Fruit fly (Drosophila melanogaster) whole organism, embryonic: Measurements from ENCODE around the gene RpS7.
A peak's percentile ranks its signal among the peaks of the same experiment; 100 is the strongest.

Experiments
- Antp ChIP-seq: fragments of 200-800 bp; sonication (Bioruptor generic); optimal IDR thresholded peaks from 3 replicates; lab custom pipeline; 2016; ENCODE audit warnings: missing biosample characterization, missing genetic modification characterization
- Blimp-1 ChIP-seq: fragments of 200-800 bp; sonication (Bioruptor generic); optimal IDR thresholded peaks from 3 replicates; lab custom pipeline; 2018; ENCODE audit warnings: missing biosample characterization, missing genetic modification characterization, mild to moderate bottlenecking, moderate library complexity, missing genetic modification reagents
- CG10267 ChIP-seq: fragments of 200-800 bp; sonication (Bioruptor generic); optimal IDR thresholded peaks from 2 replicates; lab custom pipeline; 2018; ENCODE audit warnings: missing biosample characterization, mild to moderate bottlenecking, missing genetic modification characterization, moderate library complexity
- CG10366 ChIP-seq: fragments of 200-800 bp; sonication (Bioruptor generic); IDR thresholded peaks from 2 replicates; pipeline ENCODE4 v1.3.6; 2022; ENCODE audit warnings: missing biosample characterization, missing genetic modification characterization
- CG11504 ChIP-seq: fragments of 200-800 bp; sonication (Bioruptor generic); optimal IDR thresholded peaks from 3 replicates; lab custom pipeline; 2019; ENCODE audit warnings: missing biosample characterization, mild to moderate bottlenecking, missing genetic modification characterization, moderate library complexity
- CG13424 ChIP-seq: fragments of 200-800 bp; sonication (Bioruptor generic); optimal IDR thresholded peaks from 2 replicates; lab custom pipeline; 2019; ENCODE audit warnings: missing biosample characterization, mild to moderate bottlenecking, missing genetic modification characterization, moderate library complexity
- CG1602 ChIP-seq: fragments of 200-800 bp; sonication (Bioruptor generic); optimal IDR thresholded peaks from 3 replicates; lab custom pipeline; 2016; ENCODE audit warnings: missing biosample characterization, missing genetic modification characterization
- CG18262 ChIP-seq: fragments of 200-800 bp; optimal IDR thresholded peaks from 3 replicates; lab custom pipeline; 2019; ENCODE audit warnings: missing biosample characterization, mild to moderate bottlenecking, missing genetic modification characterization, moderate library complexity
- CG2116 ChIP-seq: fragments of 200-800 bp; sonication (Bioruptor generic); optimal IDR thresholded peaks from 3 replicates; lab custom pipeline; 2018; ENCODE audit warnings: missing biosample characterization, mild to moderate bottlenecking, missing genetic modification characterization
- CG31441 ChIP-seq: fragments of 200-800 bp; sonication (Bioruptor generic); IDR thresholded peaks from 2 replicates; pipeline ENCODE4 v1.3.6; 2022; ENCODE audit warnings: missing biosample characterization, missing genetic modification characterization
- CG34422 ChIP-seq: fragments of 200-800 bp; sonication (Bioruptor generic); IDR thresholded peaks from 3 replicates; pipeline ENCODE4 v1.3.6; 2022; ENCODE audit warnings: missing biosample characterization, missing genetic modification characterization
- CG4707 ChIP-seq: fragments of 200-800 bp; sonication (Bioruptor generic); optimal IDR thresholded peaks from 2 replicates; lab custom pipeline; 2018; ENCODE audit warnings: missing biosample characterization, mild to moderate bottlenecking, missing genetic modification characterization, moderate library complexity
- CG6254 ChIP-seq: fragments of 200-800 bp; sonication (Bioruptor generic); optimal IDR thresholded peaks from 3 replicates; lab custom pipeline; 2017; ENCODE audit warnings: mild to moderate bottlenecking, missing biosample characterization, missing genetic modification reagents, missing genetic modification characterization
- CG6689 ChIP-seq: fragments of 200-800 bp; sonication (Bioruptor generic); IDR thresholded peaks from 2 replicates; pipeline ENCODE4 v1.3.6; 2022; ENCODE audit warnings: missing biosample characterization, missing genetic modification characterization
- CG7556 ChIP-seq: fragments of 200-800 bp; sonication (Bioruptor generic); optimal IDR thresholded peaks from 2 replicates; lab custom pipeline; 2017; ENCODE audit warnings: missing biosample characterization, mild to moderate bottlenecking, missing genetic modification characterization
- CG8478 ChIP-seq: fragments of >200 bp; optimal IDR thresholded peaks from 2 replicates; lab custom pipeline; 2018
- E2f1 ChIP-seq: fragments of 200-800 bp; sonication (Bioruptor generic); IDR thresholded peaks from 2 replicates; pipeline ENCODE4 v1.3.6; 2022; ENCODE audit warnings: missing biosample characterization, missing genetic modification characterization
- Elba2 ChIP-seq: fragments of 200-800 bp; sonication (Bioruptor generic); optimal IDR thresholded peaks from 3 replicates; lab custom pipeline; 2016; ENCODE audit warnings: missing biosample characterization, missing genetic modification characterization
- Ets65A ChIP-seq: fragments of 200-800 bp; sonication (Bioruptor generic); peaks from one replicate; lab custom pipeline; 2016; ENCODE audit warnings: missing biosample characterization, missing genetic modification characterization
- H2.0 ChIP-seq: fragments of 200-800 bp; sonication (Bioruptor generic); IDR thresholded peaks from 2 replicates; pipeline ENCODE4 v1.3.6; 2022; ENCODE audit warnings: missing biosample characterization, missing genetic modification characterization
- Hr51 ChIP-seq, 2 experiments: fragments of 200-800 bp; sonication (Bioruptor generic); optimal IDR thresholded peaks; 2 replicates in 1 of 2; 3 replicates in 1 of 2; lab custom pipeline; 2016 to 2018; ENCODE audit warnings: missing biosample characterization in 2 of 2, missing genetic modification characterization in 2 of 2, mild to moderate bottlenecking in 1 of 2, moderate library complexity in 1 of 2
- Hr78 ChIP-seq, 2 experiments: fragments of 200-800 bp in 1 of 2; fragments of >200 bp in 1 of 2; sonication (Bioruptor generic) in 1 of 2; optimal IDR thresholded peaks; 2 replicates each; lab custom pipeline; 2017 to 2019; ENCODE audit warnings: missing biosample characterization in 2 of 2, missing genetic modification characterization in 2 of 2, mild to moderate bottlenecking in 1 of 2, moderate library complexity in 1 of 2
- Hsf ChIP-seq: fragments of 200-800 bp; sonication (Bioruptor generic); optimal IDR thresholded peaks from 3 replicates; lab custom pipeline; 2016; ENCODE audit warnings: missing biosample characterization, missing genetic modification characterization
- MBD-R2 ChIP-seq: fragments of 200-800 bp; sonication (Bioruptor generic); IDR thresholded peaks from 2 replicates; pipeline ENCODE4 v1.3.6; 2022; ENCODE audit warnings: missing biosample characterization, missing genetic modification characterization
- PHDP ChIP-seq: fragments of 200-800 bp; sonication (Bioruptor generic); optimal IDR thresholded peaks from 3 replicates; lab custom pipeline; 2018; ENCODE audit warnings: missing biosample characterization, mild to moderate bottlenecking, missing genetic modification characterization, moderate library complexity
- Sox100B ChIP-seq: fragments of 200-800 bp; sonication (Bioruptor generic); optimal IDR thresholded peaks from 3 replicates; lab custom pipeline; 2018; ENCODE audit warnings: missing biosample characterization, mild to moderate bottlenecking, missing genetic modification characterization
- Usf ChIP-seq: fragments of 200-800 bp; sonication (Bioruptor generic); optimal IDR thresholded peaks from 2 replicates; lab custom pipeline; 2017; ENCODE audit warnings: missing genotype, missing biosample characterization, missing genetic modification characterization
- Vsx1 ChIP-seq: fragments of 200-800 bp; sonication (Bioruptor generic); optimal IDR thresholded peaks from 2 replicates; lab custom pipeline; 2017; ENCODE audit warnings: missing biosample characterization, mild to moderate bottlenecking, missing genetic modification characterization, missing genetic modification reagents
- az2 ChIP-seq: fragments of 200-800 bp; sonication (Bioruptor generic); optimal IDR thresholded peaks from 3 replicates; lab custom pipeline; 2016; ENCODE audit warnings: missing biosample characterization, missing genetic modification characterization
- bab2 ChIP-seq: fragments of 200-800 bp; sonication (Bioruptor generic); optimal IDR thresholded peaks from 2 replicates; lab custom pipeline; 2016; ENCODE audit warnings: missing biosample characterization, missing genetic modification characterization
- bowl ChIP-seq: fragments of 200-800 bp; sonication (Bioruptor generic); IDR thresholded peaks from 2 replicates; pipeline ENCODE4 v1.3.6; 2022; ENCODE audit warnings: missing biosample characterization, missing genetic modification characterization
- bsh ChIP-seq, 2 experiments: fragments of 200-800 bp; sonication (Bioruptor generic); optimal IDR thresholded peaks; 2 replicates each; lab custom pipeline; 2017 to 2018; ENCODE audit warnings: mild to moderate bottlenecking in 2 of 2, missing biosample characterization in 2 of 2, missing genetic modification characterization in 2 of 2, moderate library complexity in 1 of 2
- dmrt99B ChIP-seq: fragments of 200-800 bp; sonication (Bioruptor generic); optimal IDR thresholded peaks from 2 replicates; lab custom pipeline; 2018; ENCODE audit warnings: missing biosample characterization, mild to moderate bottlenecking, missing genetic modification characterization, moderate library complexity
- dpn ChIP-seq, 2 experiments: fragments of 200-800 bp; sonication (Bioruptor generic); optimal IDR thresholded peaks; 3 replicates each; lab custom pipeline; 2016; ENCODE audit warnings: missing biosample characterization in 2 of 2, missing genetic modification characterization in 2 of 2
- fd102C ChIP-seq: fragments of 200-800 bp; sonication (Bioruptor generic); optimal IDR thresholded peaks from 2 replicates; lab custom pipeline; 2018; ENCODE audit warnings: missing biosample characterization, mild to moderate bottlenecking, missing genetic modification characterization, moderate library complexity
- gsb-n ChIP-seq: fragments of 200-800 bp; sonication (Bioruptor generic); optimal IDR thresholded peaks from 3 replicates; lab custom pipeline; 2018; ENCODE audit warnings: missing biosample characterization, mild to moderate bottlenecking, missing genetic modification characterization
- mam ChIP-seq: fragments of 200-800 bp; sonication (Bioruptor generic); optimal IDR thresholded peaks from 3 replicates; lab custom pipeline; 2016; ENCODE audit warnings: missing biosample characterization, missing genetic modification characterization
- pfk ChIP-seq: fragments of 200-800 bp; sonication (Bioruptor generic); optimal IDR thresholded peaks from 2 replicates; lab custom pipeline; 2018; ENCODE audit warnings: missing biosample characterization, mild to moderate bottlenecking, missing genetic modification characterization, moderate library complexity
- phol ChIP-seq: fragments of 200-800 bp; sonication (Bioruptor generic); optimal IDR thresholded peaks from 3 replicates; lab custom pipeline; 2018; ENCODE audit warnings: missing biosample characterization, mild to moderate bottlenecking, missing genetic modification characterization, moderate library complexity
- pnt ChIP-seq: fragments of 200-800 bp; sonication (Bioruptor generic); optimal IDR thresholded peaks from 3 replicates; lab custom pipeline; 2016; ENCODE audit warnings: missing biosample characterization, missing genetic modification characterization
- prd ChIP-seq, 3 experiments: fragments of >200 bp in 2 of 3; fragments of 200-800 bp in 1 of 3; sonication (Bioruptor generic) in 1 of 3; optimal IDR thresholded peaks in 2 of 3; IDR thresholded peaks in 1 of 3; 2 replicates in 2 of 3; 3 replicates in 1 of 3; pipeline versions ENCODE4 v1.3.6 to Lab custom; 2017 to 2022; ENCODE audit warnings: missing biosample characterization in 1 of 3, missing genetic modification characterization in 1 of 3
- psq ChIP-seq: fragments of 200-800 bp; sonication (Bioruptor generic); optimal IDR thresholded peaks from 2 replicates; lab custom pipeline; 2017; ENCODE audit warnings: missing biosample characterization, missing genetic modification characterization
- sens ChIP-seq: fragments of 200-800 bp; sonication (Bioruptor generic); peaks from one replicate; lab custom pipeline; 2016; ENCODE audit warnings: missing biosample characterization, missing genetic modification characterization
- so ChIP-seq: fragments of 200-800 bp; sonication (Bioruptor generic); IDR thresholded peaks from 3 replicates; pipeline ENCODE4 v1.3.6; 2022; ENCODE audit warnings: missing biosample characterization, missing genetic modification characterization
- sob ChIP-seq: fragments of 200-800 bp; sonication (Bioruptor generic); IDR thresholded peaks from 2 replicates; pipeline ENCODE4 v1.3.6; 2022; ENCODE audit warnings: missing biosample characterization, missing genetic modification characterization
- ssp ChIP-seq: fragments of 200-800 bp; sonication (Bioruptor generic); IDR thresholded peaks from 2 replicates; pipeline ENCODE4 v1.3.6; 2022; ENCODE audit warnings: missing biosample characterization, missing genetic modification characterization
- tin ChIP-seq: fragments of 200-800 bp; sonication (Bioruptor generic); optimal IDR thresholded peaks from 3 replicates; lab custom pipeline; 2016; ENCODE audit warnings: missing biosample characterization, missing genetic modification characterization
- unpg ChIP-seq: fragments of 200-800 bp; sonication (Bioruptor generic); optimal IDR thresholded peaks from 3 replicates; lab custom pipeline; 2018; ENCODE audit warnings: missing biosample characterization, mild to moderate bottlenecking, missing genetic modification characterization, moderate library complexity
- zf30C ChIP-seq: fragments of 200-800 bp; sonication (Bioruptor generic); optimal IDR thresholded peaks from 3 replicates; lab custom pipeline; 2018; ENCODE audit warnings: missing biosample characterization, mild to moderate bottlenecking, missing genetic modification characterization
- zfh2 ChIP-seq: fragments of 200-800 bp; sonication (Bioruptor generic); optimal IDR thresholded peaks from 2 replicates; lab custom pipeline; 2016; ENCODE audit warnings: missing biosample characterization, missing genetic modification characterization

The RpS7 gene

dm6 chr3R:30164162-30164561, 44.7 kb downstream of the RpS7 start (continued):
- TF ChIP-seq Hr51 (GFP tag; optimal IDR thresholded peaks at IDR 0.05; lab: Kevin White, UChicago): peak in 1 of 2 experiments; percentile 49
- no peak for TF ChIP-seq Elba2
- TF ChIP-seq CG10267 (tag; lab: Kevin White, UChicago): no peak
- no peak for TF ChIP-seq CG8478 (lab: Kevin White, UChicago)
- TF ChIP-seq sens (GFP tag; lab: Kevin White, UChicago): peak; percentile 81
- no peak for TF ChIP-seq ssp (GFP tag; lab: Robert Waterston, UW)
- no peak for TF ChIP-seq MBD-R2 (GFP tag; lab: Robert Waterston, UW)
- TF ChIP-seq H2.0 (GFP tag; lab: Robert Waterston, UW): 0 out of 2 replicates have a peak, but pooled peaks have one; percentile 30
- TF ChIP-seq gsb-n (tag; lab: Kevin White, UChicago): peak; percentile 3
- TF ChIP-seq CG6689: peak; percentile 38; the same call in 1 of the 2 replicates
- peak; percentile 64 for TF ChIP-seq dmrt99B (tag; lab: Kevin White, UChicago)
- peak; percentile 48; the same call in 1 of the 2 replicates for TF ChIP-seq sob (GFP tag; lab: Robert Waterston, UW)
- TF ChIP-seq tin (GFP tag; lab: Kevin White, UChicago): no peak
- TF ChIP-seq CG4707 (GFP tag; lab: Kevin White, UChicago): peak; percentile 16
- peak; percentile 20 for TF ChIP-seq Sox100B (GFP tag; lab: Kevin White, UChicago)
- TF ChIP-seq Vsx1: no peak
- peak in 1 of 2 experiments; percentile 11 for TF ChIP-seq Hr78 (GFP tag; optimal IDR thresholded peaks at IDR 0.05; lab: Kevin White, UChicago)
- TF ChIP-seq unpg (GFP tag; lab: Kevin White, UChicago): peak; percentile 38
- TF ChIP-seq bab2: peak; percentile 12
- peak; percentile 5 for TF ChIP-seq Ets65A (GFP tag; lab: Kevin White, UChicago)
- TF ChIP-seq pfk (GFP tag; lab: Kevin White, UChicago): no peak
- TF ChIP-seq Usf: no peak
- TF ChIP-seq so (GFP tag; lab: Robert Waterston, UW): peak; percentile 77; the same call in 2 of the 3 replicates
- no peak; the same call in 2 of the 3 replicates for TF ChIP-seq CG34422 (GFP tag; lab: Robert Waterston, UW)
- no peak for TF ChIP-seq psq (GFP tag; lab: Kevin White, UChicago)
- TF ChIP-seq prd (optimal IDR thresholded peaks at IDR 0.05; lab: Kevin White, UChicago): no peak
- peak; percentile 72; the same call in 2 of the 3 replicates for TF ChIP-seq prd (GFP tag; IDR thresholded peaks at IDR 0.05; lab: Robert Waterston, UW)
- TF ChIP-seq CG13424 (tag; lab: Kevin White, UChicago): peak; percentile 4
- peak in 1 of 2 experiments; percentile 45 for TF ChIP-seq bsh (GFP tag; optimal IDR thresholded peaks at IDR 0.05; lab: Kevin White, UChicago)
- TF ChIP-seq dpn (GFP tag; optimal IDR thresholded peaks at IDR 0.05; lab: Kevin White, UChicago): peak; percentile 5 to 35
- TF ChIP-seq CG18262 (tag; lab: Kevin White, UChicago): peak; percentile 40
- no peak for TF ChIP-seq CG1602 (GFP tag; lab: Kevin White, UChicago)
- peak; percentile 35 for TF ChIP-seq az2 (GFP tag; lab: Kevin White, UChicago)
- peak; percentile 10 for TF ChIP-seq CG6254 (GFP tag; lab: Kevin White, UChicago)
- 0 out of 2 replicates have a peak, but pooled peaks have one; percentile 11 for TF ChIP-seq bowl (GFP tag; lab: Robert Waterston, UW)
- peak; percentile 69 for TF ChIP-seq Blimp-1 (GFP tag; lab: Kevin White, UChicago)
- TF ChIP-seq CG2116 (GFP tag; lab: Kevin White, UChicago): no peak
- peak; percentile 15 for TF ChIP-seq Antp (GFP tag; lab: Kevin White, UChicago)
- peak; percentile 30 for TF ChIP-seq Hsf
- TF ChIP-seq CG10366: peak; percentile 34
- TF ChIP-seq phol: peak; percentile 42
- peak; percentile 5 for TF ChIP-seq mam (GFP tag; lab: Kevin White, UChicago)
- no peak for TF ChIP-seq fd102C (GFP tag; lab: Kevin White, UChicago)
- peak; percentile 48; the same call in 1 of the 2 replicates for TF ChIP-seq CG31441 (GFP tag; lab: Robert Waterston, UW)
- no peak for TF ChIP-seq zf30C (GFP tag; lab: Kevin White, UChicago)
- TF ChIP-seq CG7556 (GFP tag; lab: Kevin White, UChicago): peak; percentile 6
- TF ChIP-seq PHDP (tag; lab: Kevin White, UChicago): peak; percentile 9
- no peak for TF ChIP-seq zfh2 (GFP tag; lab: Kevin White, UChicago)
- TF ChIP-seq CG11504 (tag; lab: Kevin White, UChicago): no peak
- TF ChIP-seq pnt: peak; percentile 40
- peak; percentile 31; the same call in 1 of the 2 replicates for TF ChIP-seq E2f1 (GFP tag; lab: Robert Waterston, UW)
